Worm (Caenorhabditis elegans) whole organism, young adult: Measurements from ENCODE around the gene kat-1.

Source experiments
- T26A5.8 ChIP-seq: sonication (generic microtip); optimal IDR thresholded peaks from 2 replicates; lab custom pipeline; 2016; ENCODE audit warnings: missing genetic modification characterization, missing compliant biosample characterization
- ama-1 ChIP-seq, 3 experiments: fragments of 150-350 bp in 1 of 3; sonication (generic microtip) in 2 of 3; optimal IDR thresholded peaks; 2 replicates each; lab custom pipeline; 2014 to 2018; ENCODE audit warnings: missing biosample characterization in 2 of 3, missing genetic modification characterization in 2 of 3, missing genetic modification reagents in 2 of 3
- attf-6 ChIP-seq: fragments of 200-800 bp; sonication (Bioruptor generic); IDR thresholded peaks from 2 replicates; pipeline ENCODE4 v1.3.6; 2022; ENCODE audit warnings: missing genetic modification reagents, missing genetic modification characterization, missing compliant biosample characterization
- efl-1 ChIP-seq: fragments of 150-350 bp; optimal IDR thresholded peaks from 2 replicates; lab custom pipeline; 2014; ENCODE audit warnings: missing biosample characterization, missing genetic modification reagents, missing genetic modification characterization
- lir-1 ChIP-seq: fragments of 200-800 bp; sonication (Bioruptor generic); conservative IDR thresholded peaks from 2 replicates; pipeline ENCODE4 v1.3.6; 2022; ENCODE audit warnings: missing genetic modification reagents, missing genetic modification characterization, missing compliant biosample characterization
- madf-10 ChIP-seq: sonication (generic microtip); optimal IDR thresholded peaks from 2 replicates; lab custom pipeline; 2016; ENCODE audit warnings: mild to moderate bottlenecking, missing genetic modification characterization, missing compliant biosample characterization
- madf-8 ChIP-seq: fragments of 200-800 bp; sonication (Bioruptor generic); conservative IDR thresholded peaks from 2 replicates; pipeline ENCODE4 v1.3.6; 2022; ENCODE audit warnings: missing genetic modification reagents, missing genetic modification characterization, missing compliant biosample characterization
- mcd-1 ChIP-seq: fragments of 200-800 bp; sonication (Bioruptor generic); IDR thresholded peaks from 2 replicates; pipeline ENCODE4 v1.3.6; 2022; ENCODE audit warnings: missing genetic modification reagents, missing genetic modification characterization, missing compliant biosample characterization
- nhr-179 ChIP-seq: sonication (generic microtip); optimal IDR thresholded peaks from 2 replicates; lab custom pipeline; 2016; ENCODE audit warnings: mild to moderate bottlenecking, missing genetic modification characterization, missing compliant biosample characterization
- nhr-80 ChIP-seq: sonication (generic microtip); optimal IDR thresholded peaks from 2 replicates; lab custom pipeline; 2016; ENCODE audit warnings: missing genetic modification characterization, missing compliant biosample characterization
- pha-4 ChIP-seq: fragments of 150-350 bp; sonication (generic microtip); optimal IDR thresholded peaks from 2 replicates; lab custom pipeline; 2014; ENCODE audit warnings: missing biosample characterization, missing genetic modification reagents, missing genetic modification characterization
- snpc-4 ChIP-seq, 5 experiments: fragments of 150-350 bp in 1 of 5; sonication (generic microtip) in 4 of 5; optimal IDR thresholded peaks; 2 replicates each; lab custom pipeline; 2014 to 2018; ENCODE audit warnings: missing genetic modification characterization in 5 of 5, missing biosample characterization in 3 of 5, antibody characterized with exemption in 2 of 5, mild to moderate bottlenecking in 2 of 5, missing compliant biosample characterization in 2 of 5, missing genotype in 2 of 5, moderate library complexity in 2 of 5, missing genetic modification reagents in 1 of 5
- unc-130 ChIP-seq: sonication (generic microtip); optimal IDR thresholded peaks from 2 replicates; lab custom pipeline; 2016; ENCODE audit warnings: missing genetic modification reagents, missing genetic modification characterization, missing compliant biosample characterization
- ztf-6 ChIP-seq: fragments of 200-800 bp; sonication (Bioruptor generic); IDR thresholded peaks from 2 replicates; pipeline ENCODE4 v1.3.6; 2022; ENCODE audit warnings: missing genetic modification reagents, missing genetic modification characterization, missing compliant biosample characterization

DNA sequence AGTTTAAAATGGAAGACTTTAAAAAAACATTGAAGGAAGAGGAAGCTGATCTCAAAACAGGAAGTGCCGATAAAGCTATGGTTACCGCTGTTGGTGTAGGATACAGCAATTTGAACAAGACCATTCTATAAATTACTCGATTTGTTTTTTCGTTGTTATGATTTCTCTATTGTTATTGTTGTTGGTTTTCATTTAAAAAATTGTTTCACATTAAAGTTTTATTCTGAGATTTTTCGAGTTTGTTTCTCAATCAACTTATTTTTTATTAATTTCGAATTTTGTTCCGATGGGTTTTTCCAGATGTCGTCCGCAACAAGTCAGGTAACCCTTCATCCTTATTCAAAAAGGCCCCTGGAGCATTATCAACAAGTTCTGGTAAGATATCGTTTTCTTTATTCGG is 21.8 kb upstream of the kat-1 start, which contains the start of gene ZK1127.12:
- TF ChIP-seq snpc-4 (GFP tag; optimal IDR thresholded peaks at IDR 0.05; lab: Kevin White, UChicago) = no peak
- TF ChIP-seq snpc-4 (tag; optimal IDR thresholded peaks at IDR 0.05; lab: Kevin White, UChicago) = no peak
- no peak for TF ChIP-seq nhr-179
- no peak for TF ChIP-seq attf-6 (GFP tag; lab: Robert Waterston, UW)
- no peak for TF ChIP-seq mcd-1
- no peak for TF ChIP-seq nhr-80 (tag; lab: Kevin White, UChicago)
- no peak for TF ChIP-seq madf-8 (GFP tag; lab: Robert Waterston, UW)
- TF ChIP-seq ztf-6 (GFP tag; lab: Robert Waterston, UW) = no peak
- TF ChIP-seq T26A5.8 (tag; lab: Kevin White, UChicago) = no peak
- TF ChIP-seq efl-1 (GFP tag; lab: Kevin White, UChicago) = no peak
- TF ChIP-seq ama-1 (optimal IDR thresholded peaks at IDR 0.05; lab: Kevin White, UChicago) = no peak
- no peak for TF ChIP-seq ama-1 (GFP tag; optimal IDR thresholded peaks at IDR 0.05; lab: Kevin White, UChicago)
- TF ChIP-seq lir-1 (GFP tag; lab: Robert Waterston, UW) = no peak
- TF ChIP-seq pha-4 (tag; lab: Kevin White, UChicago) = no peak
- no peak for TF ChIP-seq madf-10 (tag; lab: Kevin White, UChicago)
- no peak for TF ChIP-seq unc-130
